Worm (Caenorhabditis elegans) whole organism, young adult: ENCODE data around the gene clec-233.

Experiments used
- F55B11.4 ChIP-seq: sonication (generic microtip); optimal IDR thresholded peaks from 2 replicates; lab custom pipeline; 2016; ENCODE audit warnings: missing compliant biosample characterization, missing genetic modification characterization, borderline replicate concordance; ENCODE audit not compliant: insufficient read depth
- F57A8.1 ChIP-seq: fragments of 200-800 bp; sonication (Bioruptor generic); optimal IDR thresholded peaks from 2 replicates; lab custom pipeline; 2018; ENCODE audit warnings: mild to moderate bottlenecking, missing genetic modification characterization, moderate library complexity, missing compliant biosample characterization
- T07F8.4 ChIP-seq: sonication (generic microtip); optimal IDR thresholded peaks from 2 replicates; lab custom pipeline; 2016; ENCODE audit warnings: mild to moderate bottlenecking, missing genetic modification characterization, moderate library complexity, missing compliant biosample characterization
- Y67H2A.10 ChIP-seq: fragments of 200-800 bp; sonication (Bioruptor generic); conservative IDR thresholded peaks from 2 replicates; pipeline ENCODE4 v1.3.6; 2022; ENCODE audit warnings: missing genetic modification reagents, missing genetic modification characterization, missing compliant biosample characterization
- akir-1 ChIP-seq: fragments of 200-800 bp; sonication (Bioruptor generic); optimal IDR thresholded peaks from 2 replicates; lab custom pipeline; 2018; ENCODE audit warnings: mild to moderate bottlenecking, missing genetic modification characterization, moderate library complexity, missing compliant biosample characterization
- ama-1 ChIP-seq, 3 experiments: fragments of 150-350 bp in 1 of 3; sonication (generic microtip) in 2 of 3; optimal IDR thresholded peaks; 2 replicates each; lab custom pipeline; 2014 to 2018; ENCODE audit warnings: missing biosample characterization in 2 of 3, missing genetic modification characterization in 2 of 3, missing genetic modification reagents in 2 of 3
- atf-7 ChIP-seq: sonication (generic microtip); optimal IDR thresholded peaks from 2 replicates; lab custom pipeline; 2017; ENCODE audit warnings: mild to moderate bottlenecking, missing genetic modification characterization, missing compliant biosample characterization
- athp-1 ChIP-seq: sonication (generic microtip); optimal IDR thresholded peaks from 2 replicates; lab custom pipeline; 2017; ENCODE audit warnings: mild to moderate bottlenecking, missing genetic modification characterization, missing compliant biosample characterization
- attf-5 ChIP-seq: fragments of 200-800 bp; sonication (Bioruptor generic); optimal IDR thresholded peaks from 2 replicates; lab custom pipeline; 2018; ENCODE audit warnings: mild to moderate bottlenecking, missing genetic modification characterization, missing compliant biosample characterization
- bed-1 ChIP-seq: fragments of 200-800 bp; sonication (Bioruptor generic); IDR thresholded peaks from 2 replicates; pipeline ENCODE4 v1.3.6; 2022; ENCODE audit warnings: missing genetic modification reagents, missing genetic modification characterization, missing compliant biosample characterization
- ccch-3 ChIP-seq: fragments of 200-800 bp; sonication (Bioruptor generic); optimal IDR thresholded peaks from 2 replicates; lab custom pipeline; 2018; ENCODE audit warnings: mild to moderate bottlenecking, missing genetic modification characterization, missing compliant biosample characterization
- cebp-2 ChIP-seq: fragments of 200-800 bp; sonication (Bioruptor generic); IDR thresholded peaks from 2 replicates; pipeline ENCODE4 v1.3.6; 2022; ENCODE audit warnings: missing genetic modification characterization, missing compliant biosample characterization
- ceh-40 ChIP-seq: fragments of 200-800 bp; sonication (Bioruptor generic); IDR thresholded peaks from 2 replicates; pipeline ENCODE4 v1.3.6; 2022; ENCODE audit warnings: missing genetic modification characterization, missing compliant biosample characterization
- ceh-91 ChIP-seq: fragments of 200-800 bp; sonication (Bioruptor generic); IDR thresholded peaks from 2 replicates; pipeline ENCODE4 v1.3.6; 2022; ENCODE audit warnings: missing genetic modification reagents, missing genetic modification characterization, missing compliant biosample characterization
- die-1 ChIP-seq: sonication (generic microtip); optimal IDR thresholded peaks from 2 replicates; lab custom pipeline; 2016; ENCODE audit warnings: missing genotype, mild to moderate bottlenecking, missing genetic modification characterization, missing compliant biosample characterization
- dox-1 ChIP-seq: fragments of 200-800 bp; sonication (Bioruptor generic); IDR thresholded peaks from 2 replicates; pipeline ENCODE4 v1.3.6; 2022; ENCODE audit warnings: missing genetic modification reagents, missing genetic modification characterization, missing compliant biosample characterization
- egl-18 ChIP-seq: fragments of 200-800 bp; sonication (Bioruptor generic); IDR thresholded peaks from 2 replicates; pipeline ENCODE4 v1.3.6; 2022; ENCODE audit warnings: missing genetic modification reagents, missing genetic modification characterization, missing compliant biosample characterization
- ekl-4 ChIP-seq: fragments of 200-800 bp; sonication (Bioruptor generic); IDR thresholded peaks from 2 replicates; pipeline ENCODE4 v1.3.6; 2022; ENCODE audit warnings: missing genetic modification reagents, missing genetic modification characterization, missing compliant biosample characterization
- hlh-12 ChIP-seq: sonication (generic microtip); optimal IDR thresholded peaks from 2 replicates; lab custom pipeline; 2016; ENCODE audit warnings: missing genetic modification characterization, missing compliant biosample characterization
- hlh-26 ChIP-seq: fragments of 200-800 bp; sonication (Bioruptor generic); conservative IDR thresholded peaks from 2 replicates; pipeline ENCODE4 v1.3.6; 2022; ENCODE audit warnings: missing genetic modification reagents, missing genetic modification characterization, missing compliant biosample characterization
- lin-54 ChIP-seq: fragments of 200-800 bp; sonication (Bioruptor generic); optimal IDR thresholded peaks from 2 replicates; lab custom pipeline; 2018; ENCODE audit warnings: mild to moderate bottlenecking, missing genetic modification characterization, missing compliant biosample characterization
- lsy-27 ChIP-seq: sonication (generic microtip); optimal IDR thresholded peaks from 2 replicates; lab custom pipeline; 2017; ENCODE audit warnings: missing genetic modification characterization, mild to moderate bottlenecking, missing compliant biosample characterization, antibody characterized with exemption, missing genotype, borderline replicate concordance; ENCODE audit not compliant: insufficient read depth
- nfya-1 ChIP-seq: sonication (generic microtip); optimal IDR thresholded peaks from 2 replicates; lab custom pipeline; 2017; ENCODE audit warnings: antibody characterized with exemption, missing compliant biosample characterization, missing genetic modification characterization, borderline replicate concordance; ENCODE audit not compliant: insufficient read depth
- rcor-1 ChIP-seq: fragments of 200-800 bp; sonication (Bioruptor generic); IDR thresholded peaks from 2 replicates; pipeline ENCODE4 v1.3.6; 2022; ENCODE audit warnings: missing genetic modification reagents, missing genetic modification characterization, missing compliant biosample characterization
- sdz-38 ChIP-seq: sonication (generic microtip); optimal IDR thresholded peaks from 2 replicates; lab custom pipeline; 2016; ENCODE audit warnings: missing genotype, missing genetic modification characterization, missing compliant biosample characterization
- snpc-1.3 ChIP-seq: sonication (generic microtip); optimal IDR thresholded peaks from 2 replicates; lab custom pipeline; 2017; ENCODE audit warnings: missing genetic modification characterization, mild to moderate bottlenecking, missing compliant biosample characterization, antibody characterized with exemption, moderate library complexity, missing genotype, missing genetic modification reagents; ENCODE audit not compliant: insufficient read depth
- tbp1 ChIP-seq: fragments of 200-800 bp; sonication (Bioruptor generic); optimal IDR thresholded peaks from 2 replicates; lab custom pipeline; 2018; ENCODE audit warnings: mild to moderate bottlenecking, missing genetic modification characterization, missing compliant biosample characterization
- tbx-9 ChIP-seq: sonication (generic microtip); optimal IDR thresholded peaks from 2 replicates; lab custom pipeline; 2016; ENCODE audit warnings: borderline replicate concordance, missing genetic modification characterization, inconsistent platforms, missing compliant biosample characterization
- tlf-1 ChIP-seq: fragments of 200-800 bp; sonication (Bioruptor generic); optimal IDR thresholded peaks from 2 replicates; lab custom pipeline; 2018; ENCODE audit warnings: mild to moderate bottlenecking, missing genetic modification characterization, missing compliant biosample characterization
- unc-130 ChIP-seq: sonication (generic microtip); optimal IDR thresholded peaks from 2 replicates; lab custom pipeline; 2016; ENCODE audit warnings: missing genetic modification reagents, missing genetic modification characterization, missing compliant biosample characterization
- unc-62 ChIP-seq: fragments of 150-350 bp; optimal IDR thresholded peaks from 2 replicates; lab custom pipeline; 2014; ENCODE audit warnings: missing biosample characterization, missing genetic modification reagents, missing genetic modification characterization
- xnd-1 ChIP-seq: sonication (generic microtip); optimal IDR thresholded peaks from 2 replicates; lab custom pipeline; 2016; ENCODE audit warnings: missing genotype, missing genetic modification reagents, missing genetic modification characterization, missing compliant biosample characterization
- zim-3 ChIP-seq: sonication (generic microtip); optimal IDR thresholded peaks from 2 replicates; lab custom pipeline; 2017; ENCODE audit warnings: mild to moderate bottlenecking, missing genetic modification characterization, moderate library complexity, missing compliant biosample characterization
- ztf-18 ChIP-seq: sonication (generic microtip); optimal IDR thresholded peaks from 2 replicates; lab custom pipeline; 2016; ENCODE audit warnings: missing genotype, mild to moderate bottlenecking, missing genetic modification characterization, missing compliant biosample characterization
- ztf-22 ChIP-seq: fragments of 200-800 bp; sonication (Bioruptor generic); optimal IDR thresholded peaks from 2 replicates; lab custom pipeline; 2018; ENCODE audit warnings: mild to moderate bottlenecking, missing genetic modification characterization, moderate library complexity, missing compliant biosample characterization
- ztf-25 ChIP-seq: fragments of 200-800 bp; sonication (Bioruptor generic); IDR thresholded peaks from 2 replicates; pipeline ENCODE4 v1.3.6; 2022; ENCODE audit warnings: missing genetic modification reagents, missing genetic modification characterization, missing compliant biosample characterization

The clec-233 gene

ce11 chrV:16266514-16266913 lies 32.8 kb downstream of the clec-233 start, which contains the start of gene T13F3.4:
Gene T13F3.4 (minus strand): TSS chrV:16266614.
- TF ChIP-seq Y67H2A.10 (no peak), lsy-27 (tag; lab: Kevin White, UChicago) (no peak), ceh-40 (GFP tag; lab: Robert Waterston, UW) (no peak), ztf-18 (tag; lab: Kevin White, UChicago) (no peak), ama-1 (optimal IDR thresholded peaks at IDR 0.05; lab: Kevin White, UChicago) (no peak), ama-1 (GFP tag; optimal IDR thresholded peaks at IDR 0.05; lab: Kevin White, UChicago) (no peak), hlh-26 (GFP tag; lab: Robert Waterston, UW) (no peak), tbx-9 (tag; lab: Kevin White, UChicago) (no peak), ekl-4 (GFP tag; lab: Robert Waterston, UW) (no peak), tlf-1 (GFP tag; lab: Kevin White, UChicago) (no peak), rcor-1 (no peak), egl-18 (GFP tag; lab: Robert Waterston, UW) (no peak), hlh-12 (tag; lab: Kevin White, UChicago) (no peak), ccch-3 (GFP tag; lab: Kevin White, UChicago) (no peak), die-1 (tag; lab: Kevin White, UChicago) (no peak)

ce11 chrV:16269556-16269955 lies 35.8 kb downstream of the clec-233 start, which contains the start of the genes fbxa-2 and T13F3.8:
Gene fbxa-2 (minus strand): TSS chrV:16269656.
Gene T13F3.8 (plus strand): TSS chrV:16269800.
- TF ChIP-seq snpc-1.3 (tag; lab: Kevin White, UChicago) (no peak), cebp-2 (no peak), rcor-1 (no peak), unc-62 (GFP tag; lab: Kevin White, UChicago) (no peak), hlh-12 (tag; lab: Kevin White, UChicago) (no peak), unc-130 (GFP tag; lab: Kevin White, UChicago) (no peak), athp-1 (tag; lab: Kevin White, UChicago) (no peak), xnd-1 (tag; lab: Kevin White, UChicago) (no peak), T07F8.4 (tag; lab: Kevin White, UChicago) (no peak), zim-3 (tag; lab: Kevin White, UChicago) (no peak), nfya-1 (no peak), sdz-38 (tag; lab: Kevin White, UChicago) (no peak), atf-7 (no peak), ztf-18 (tag; lab: Kevin White, UChicago) (no peak), akir-1 (no peak), ztf-22 (GFP tag; lab: Kevin White, UChicago) (no peak), F57A8.1 (GFP tag; lab: Kevin White, UChicago) (no peak), bed-1 (GFP tag; lab: Robert Waterston, UW) (no peak), attf-5 (GFP tag; lab: Kevin White, UChicago) (no peak), ztf-25 (GFP tag; lab: Robert Waterston, UW) (no peak)

- TF ChIP-seq tbp1 (GFP tag; lab: Kevin White, UChicago) (no peak), F55B11.4 (tag; lab: Kevin White, UChicago) (no peak), unc-62 (GFP tag; lab: Kevin White, UChicago) (no peak), dox-1 (GFP tag; lab: Robert Waterston, UW) (no peak), ceh-91 (GFP tag; lab: Robert Waterston, UW) (no peak), lin-54 (GFP tag; lab: Kevin White, UChicago) (no peak)
These were observed 37.4 kb downstream of the clec-233 start, which contains the start of gene T13F3.6 for ce11 chrV:16271121-16271520. Gene T13F3.6 (minus strand): TSS chrV:16271221.
